Fruit fly (Drosophila melanogaster): Measurements from ENCODE around the gene Mical.
A peak's percentile ranks its signal among the peaks of the same experiment; 100 is the strongest.

Mical gene

DNA sequence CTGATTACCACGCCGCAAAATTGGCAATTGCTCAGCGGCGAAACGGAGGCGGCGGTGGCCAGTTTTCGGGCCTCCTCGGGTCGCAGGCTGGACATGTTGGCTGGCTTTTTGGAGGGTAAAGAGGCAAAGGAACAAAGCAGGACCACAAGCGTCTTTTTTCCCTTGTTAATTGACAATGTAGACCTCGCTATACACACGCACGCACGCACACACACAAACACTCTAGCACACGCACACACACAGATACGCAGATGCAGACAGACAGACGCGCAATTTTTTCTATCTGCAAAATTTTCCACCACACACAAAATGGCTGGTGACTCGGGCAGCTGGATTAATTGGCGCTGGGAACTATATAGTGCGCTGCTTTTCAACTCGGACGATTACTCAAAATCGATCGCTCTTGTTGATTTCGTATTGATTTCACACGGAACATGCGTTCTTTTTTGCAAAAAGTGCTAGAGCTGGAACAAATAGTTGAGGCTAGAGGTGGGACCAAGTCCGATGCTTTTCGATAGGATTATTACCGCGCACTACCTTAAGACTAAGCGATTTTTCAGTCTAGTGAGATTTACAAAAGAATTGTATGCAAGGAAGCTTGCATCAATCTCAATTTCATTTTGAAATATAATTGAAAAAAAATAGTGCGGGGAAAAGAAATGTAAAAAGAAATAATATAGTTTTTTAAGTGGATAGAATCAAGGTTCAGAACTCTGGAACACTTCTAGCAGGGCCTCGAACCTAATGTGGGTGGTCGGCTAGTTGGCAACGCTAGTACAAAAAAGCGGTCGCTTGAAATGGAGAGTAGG is 56.9 kb downstream of the Mical start, which contains the start of gene Art4:
Art4 (minus strand) TSS at position 476 of the 809 bp plus-strand sequence.
- TF ChIP-seq usp (GFP tag; optimal IDR thresholded peaks at IDR 0.05) (no peak), pan (optimal IDR thresholded peaks at IDR 0.05) (no peak), br (GFP tag; optimal IDR thresholded peaks at IDR 0.05) (peak; percentile 39), ey (GFP tag; optimal IDR thresholded peaks at IDR 0.05) (peak; percentile 40), dl (GFP tag; optimal IDR thresholded peaks at IDR 0.05; ENCODE audit: insufficient read depth in 1 of 2, partially characterized antibody in 2 of 2) (no peak), N (GFP tag; optimal IDR thresholded peaks at IDR 0.05) (peak; percentile 6), Dif (GFP tag; optimal IDR thresholded peaks at IDR 0.05; ENCODE audit: partially characterized antibody) (no peak), Hr78 (GFP tag; optimal IDR thresholded peaks at IDR 0.05) (no peak), CrebA (GFP tag; optimal IDR thresholded peaks at IDR 0.05; ENCODE audit: borderline replicate concordance) (no peak), Vsx2 (GFP tag; optimal IDR thresholded peaks at IDR 0.05; ENCODE audit: partially characterized antibody) (no peak), CG32264 (GFP tag; optimal IDR thresholded peaks at IDR 0.05) (no peak), dsf (GFP tag; optimal IDR thresholded peaks at IDR 0.05; ENCODE audit: borderline replicate concordance) (no peak), CG9705 (GFP tag; optimal IDR thresholded peaks at IDR 0.05) (no peak), Sp1 (GFP tag; optimal IDR thresholded peaks at IDR 0.05) (no peak), Rel (GFP tag; optimal IDR thresholded peaks at IDR 0.05) (no peak), Rel (tag; optimal IDR thresholded peaks at IDR 0.05) (no peak), GATAd (GFP tag; optimal IDR thresholded peaks at IDR 0.05) (no peak), Dfd (GFP tag; optimal IDR thresholded peaks at IDR 0.05) (peak; percentile 50), Hr83 (GFP tag; optimal IDR thresholded peaks at IDR 0.05; ENCODE audit: poor library complexity, severe bottlenecking) (no peak), jim (GFP tag; optimal IDR thresholded peaks at IDR 0.05) (no peak), h (GFP tag; optimal IDR thresholded peaks at IDR 0.05) (peak; percentile 40), woc (GFP tag; optimal IDR thresholded peaks at IDR 0.05) (peak; percentile 58), Abd-B (GFP tag; optimal IDR thresholded peaks at IDR 0.05) (no peak), HLH106 (tag; optimal IDR thresholded peaks at IDR 0.05) (peak; percentile 39), lola (GFP tag; optimal IDR thresholded peaks at IDR 0.05) (no peak), sage (GFP tag; optimal IDR thresholded peaks at IDR 0.05) (no peak), dmrt93B (GFP tag; optimal IDR thresholded peaks at IDR 0.05) (peak; percentile 8), fru (GFP tag; optimal IDR thresholded peaks at IDR 0.05) (peak; percentile 39), Mio (GFP tag; optimal IDR thresholded peaks at IDR 0.05) (no peak), psq (GFP tag; optimal IDR thresholded peaks at IDR 0.05) (peak; percentile 26), OdsH (GFP tag; optimal IDR thresholded peaks at IDR 0.05) (no peak), tai (GFP tag; optimal IDR thresholded peaks at IDR 0.05) (no peak), brk (GFP tag; optimal IDR thresholded peaks at IDR 0.05) (no peak), Myc (optimal IDR thresholded peaks at IDR 0.05) (peak; percentile 88), sv (GFP tag; optimal IDR thresholded peaks at IDR 0.05) (peak; percentile 24), rgr (GFP tag; optimal IDR thresholded peaks at IDR 0.05) (peak; percentile 17), Hnf4 (GFP tag; optimal IDR thresholded peaks at IDR 0.05) (peak; percentile 54), foxo (GFP tag; optimal IDR thresholded peaks at IDR 0.05) (peak in 1 of 2 experiments; percentile 51), Jra (GFP tag; optimal IDR thresholded peaks at IDR 0.05) (peak; percentile 37)

DNA sequence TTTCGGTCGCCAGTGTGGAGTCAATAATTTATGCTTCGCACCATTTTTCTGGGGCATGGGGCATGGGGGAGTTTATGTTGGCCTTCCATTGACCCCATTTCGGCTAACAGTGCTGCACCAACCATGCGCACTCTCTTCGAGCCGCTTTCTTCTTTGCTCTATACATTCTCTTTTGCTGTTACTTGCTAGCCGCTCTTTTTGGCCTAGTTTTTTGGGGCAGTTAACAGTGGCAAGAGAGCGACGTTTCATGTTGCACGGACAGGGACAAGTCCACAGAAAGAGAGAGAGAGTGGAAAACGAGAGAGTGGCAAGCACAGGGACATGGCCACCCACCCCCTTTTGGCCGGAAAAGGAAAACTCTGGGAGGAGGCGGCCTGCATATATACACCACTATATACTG is 63.7 kb downstream of the Mical start:
- no peak for TF ChIP-seq Rel (GFP tag; optimal IDR thresholded peaks at IDR 0.05)
- no peak for TF ChIP-seq Rel (tag; optimal IDR thresholded peaks at IDR 0.05)
- no peak for TF ChIP-seq N (GFP tag; optimal IDR thresholded peaks at IDR 0.05)
- no peak for TF ChIP-seq Dif (GFP tag; optimal IDR thresholded peaks at IDR 0.05; ENCODE audit: partially characterized antibody)
- TF ChIP-seq Mio (GFP tag; optimal IDR thresholded peaks at IDR 0.05): no peak
- TF ChIP-seq Dfd (GFP tag; optimal IDR thresholded peaks at IDR 0.05): no peak
- no peak for TF ChIP-seq ey (GFP tag; optimal IDR thresholded peaks at IDR 0.05)
- TF ChIP-seq Hnf4 (GFP tag; optimal IDR thresholded peaks at IDR 0.05): no peak
- TF ChIP-seq Abd-B (GFP tag; optimal IDR thresholded peaks at IDR 0.05): no peak
- TF ChIP-seq psq (GFP tag; optimal IDR thresholded peaks at IDR 0.05): no peak
- TF ChIP-seq HLH106 (tag; optimal IDR thresholded peaks at IDR 0.05): no peak
- no peak for TF ChIP-seq woc (GFP tag; optimal IDR thresholded peaks at IDR 0.05)
- TF ChIP-seq Sp1 (GFP tag; optimal IDR thresholded peaks at IDR 0.05): no peak
- TF ChIP-seq Hr78 (GFP tag; optimal IDR thresholded peaks at IDR 0.05): no peak

All from whole organism, wandering third instar larva.